Worm (Caenorhabditis elegans) whole organism, L4 larva: ENCODE measurements around the gene D2045.8.

ENCODE experiments used
- F10B5.3 ChIP-seq: sonication (generic microtip); optimal IDR thresholded peaks from 2 replicates; lab custom pipeline; 2016; ENCODE audit warnings: mild to moderate bottlenecking, missing genetic modification characterization, missing compliant biosample characterization
- F37D6.2 ChIP-seq: sonication (generic microtip); optimal IDR thresholded peaks from 2 replicates; lab custom pipeline; 2016; ENCODE audit warnings: mild to moderate bottlenecking, missing genetic modification characterization, missing compliant biosample characterization
- F44E2.7 ChIP-seq: fragments of 200-800 bp; sonication (Bioruptor generic); IDR thresholded peaks from 2 replicates; pipeline ENCODE4 v2.1.2; 2022; ENCODE audit warnings: missing genetic modification characterization, missing compliant biosample characterization
- F49E8.2 ChIP-seq: sonication (generic microtip); optimal IDR thresholded peaks from 2 replicates; lab custom pipeline; 2016; ENCODE audit warnings: missing compliant biosample characterization, mild to moderate bottlenecking, missing genetic modification characterization, borderline replicate concordance
- T26A8.4 ChIP-seq: fragments of 200-800 bp; sonication (Bioruptor generic); IDR thresholded peaks from 2 replicates; pipeline ENCODE4 v1.3.6; 2022; ENCODE audit warnings: missing genetic modification characterization, missing compliant biosample characterization
- Y105C5A.15 ChIP-seq: fragments of 200-800 bp; sonication (Bioruptor generic); IDR thresholded peaks from 2 replicates; pipeline ENCODE4 v1.3.6; 2022; ENCODE audit warnings: missing genetic modification characterization, missing compliant biosample characterization
- Y48G9A.11 ChIP-seq: fragments of 200-800 bp; sonication (Bioruptor generic); IDR thresholded peaks from 2 replicates; pipeline ENCODE4 v1.3.6; 2022; ENCODE audit warnings: missing genetic modification reagents, missing genetic modification characterization, missing compliant biosample characterization
- ZK546.5 ChIP-seq, 2 experiments: sonication (generic microtip); optimal IDR thresholded peaks; 2 replicates each; lab custom pipeline; 2017; ENCODE audit warnings: missing biosample characterization in 2 of 2, missing genetic modification characterization in 2 of 2
- ama-1 ChIP-seq: fragments of 150-350 bp; optimal IDR thresholded peaks from 2 replicates; lab custom pipeline; 2014; ENCODE audit warnings: inconsistent platforms, mixed read lengths
- ceh-32 ChIP-seq: sonication (generic microtip); optimal IDR thresholded peaks from 2 replicates; lab custom pipeline; 2016; ENCODE audit warnings: mild to moderate bottlenecking, missing genetic modification characterization, missing compliant biosample characterization; ENCODE audit not compliant: poor library complexity
- ceh-82 ChIP-seq: sonication (generic microtip); optimal IDR thresholded peaks from 2 replicates; lab custom pipeline; 2017; ENCODE audit warnings: missing biosample characterization, missing genetic modification characterization
- ces-1 ChIP-seq: fragments of 150-350 bp; sonication (generic microtip); optimal IDR thresholded peaks from 4 replicates; lab custom pipeline; 2014; ENCODE audit warnings: missing biosample characterization, missing genetic modification reagents, missing genetic modification characterization
- daf-19 ChIP-seq: fragments of 200-800 bp; sonication (Bioruptor generic); conservative IDR thresholded peaks from 2 replicates; pipeline ENCODE4 v1.3.6; 2022; ENCODE audit warnings: missing genetic modification characterization, missing compliant biosample characterization
- daf-8 ChIP-seq: fragments of 200-800 bp; sonication (Bioruptor generic); IDR thresholded peaks from 2 replicates; pipeline ENCODE4 v1.3.6; 2022; ENCODE audit warnings: missing genetic modification characterization, missing compliant biosample characterization
- dmd-6 ChIP-seq: fragments of 200-800 bp; sonication (Bioruptor generic); IDR thresholded peaks from 2 replicates; pipeline ENCODE4 v1.3.6; 2022; ENCODE audit warnings: missing genetic modification reagents, missing genetic modification characterization, missing compliant biosample characterization
- dpl-1 ChIP-seq: fragments of 150-350 bp; optimal IDR thresholded peaks from 2 replicates; lab custom pipeline; 2014; ENCODE audit warnings: missing biosample characterization, missing genetic modification reagents, missing genetic modification characterization
- duxl-1 ChIP-seq: sonication (generic microtip); optimal IDR thresholded peaks from 2 replicates; lab custom pipeline; 2016; ENCODE audit warnings: mild to moderate bottlenecking, missing genetic modification characterization, moderate library complexity, missing compliant biosample characterization; ENCODE audit not compliant: poor library complexity
- dve-1 ChIP-seq: sonication (generic microtip); optimal IDR thresholded peaks from 2 replicates; lab custom pipeline; 2017; ENCODE audit warnings: antibody characterized with exemption, mild to moderate bottlenecking, missing genetic modification characterization, missing compliant biosample characterization; ENCODE audit not compliant: insufficient read depth
- fkh-10 ChIP-seq: fragments of 150-350 bp; optimal IDR thresholded peaks from 2 replicates; lab custom pipeline; 2014; ENCODE audit warnings: missing biosample characterization, missing genetic modification reagents, missing genetic modification characterization
- hif-1 ChIP-seq, 2 experiments: sonication (generic microtip); optimal IDR thresholded peaks; 2 replicates each; lab custom pipeline; 2016 to 2017; ENCODE audit warnings: missing compliant biosample characterization in 2 of 2, missing genetic modification characterization in 2 of 2, missing genetic modification reagents in 2 of 2, missing genotype in 2 of 2, mild to moderate bottlenecking in 1 of 2
- jun-1 ChIP-seq: fragments of 150-350 bp; optimal IDR thresholded peaks from 2 replicates; lab custom pipeline; 2014; ENCODE audit warnings: missing biosample characterization, missing genetic modification reagents, missing genetic modification characterization
- lin-1 ChIP-seq: fragments of 200-800 bp; sonication (Bioruptor generic); IDR thresholded peaks from 2 replicates; pipeline ENCODE4 v1.3.6; 2022; ENCODE audit warnings: missing genetic modification reagents, missing genetic modification characterization, missing compliant biosample characterization
- lin-39 ChIP-seq: fragments of 150-350 bp; optimal IDR thresholded peaks from 2 replicates; lab custom pipeline; 2014; ENCODE audit warnings: missing biosample characterization, missing genetic modification reagents, missing genetic modification characterization
- lsy-2 ChIP-seq, 2 experiments: fragments of 150-350 bp in 1 of 2; sonication (generic microtip) in 1 of 2; optimal IDR thresholded peaks; 2 replicates each; lab custom pipeline; 2014 to 2017; ENCODE audit warnings: missing biosample characterization in 2 of 2, missing genetic modification characterization in 2 of 2
- mep-1 ChIP-seq: fragments of 150-350 bp; sonication (generic microtip); optimal IDR thresholded peaks from 3 replicates; lab custom pipeline; 2014; ENCODE audit warnings: missing biosample characterization, missing genetic modification characterization
- mxl-3 ChIP-seq: fragments of 200-800 bp; sonication (Bioruptor generic); optimal IDR thresholded peaks from 2 replicates; lab custom pipeline; 2018; ENCODE audit warnings: mild to moderate bottlenecking, missing genetic modification characterization, missing compliant biosample characterization
- nhr-111 ChIP-seq: fragments of 200-800 bp; sonication (Bioruptor generic); optimal IDR thresholded peaks from 2 replicates; lab custom pipeline; 2018; ENCODE audit warnings: mild to moderate bottlenecking, missing genetic modification characterization, missing compliant biosample characterization
- nhr-237 ChIP-seq: sonication (generic microtip); optimal IDR thresholded peaks from 2 replicates; lab custom pipeline; 2017; ENCODE audit warnings: missing biosample characterization, missing genetic modification characterization
- nhr-25 ChIP-seq: sonication (generic microtip); optimal IDR thresholded peaks from 2 replicates; lab custom pipeline; 2017; ENCODE audit warnings: missing genetic modification characterization, mild to moderate bottlenecking, missing compliant biosample characterization, antibody characterized with exemption, moderate library complexity, borderline replicate concordance; ENCODE audit not compliant: insufficient read depth
- nhr-28 ChIP-seq: fragments of 150-350 bp; optimal IDR thresholded peaks from 2 replicates; lab custom pipeline; 2014; ENCODE audit warnings: missing biosample characterization, missing genetic modification characterization
- nhr-48 ChIP-seq: sonication (generic microtip); optimal IDR thresholded peaks from 2 replicates; lab custom pipeline; 2016; ENCODE audit warnings: mild to moderate bottlenecking, missing genetic modification characterization, missing compliant biosample characterization
- nhr-77 ChIP-seq: fragments of 150-350 bp; optimal IDR thresholded peaks from 2 replicates; lab custom pipeline; 2014; ENCODE audit warnings: missing biosample characterization, missing genetic modification characterization
- pqm-1 ChIP-seq: sonication (generic microtip); optimal IDR thresholded peaks from 2 replicates; lab custom pipeline; 2017; ENCODE audit warnings: missing biosample characterization, missing genetic modification characterization
- rbr-2 ChIP-seq: sonication (generic microtip); optimal IDR thresholded peaks from 2 replicates; lab custom pipeline; 2016; ENCODE audit warnings: missing genotype, missing genetic modification characterization, missing compliant biosample characterization
- saeg-2 ChIP-seq: fragments of 200-800 bp; sonication (Bioruptor generic); IDR thresholded peaks from 2 replicates; pipeline ENCODE4 v1.3.6; 2022; ENCODE audit warnings: missing genetic modification reagents, missing genetic modification characterization, missing compliant biosample characterization
- spr-3 ChIP-seq: fragments of 200-800 bp; sonication (Bioruptor generic); optimal IDR thresholded peaks from 2 replicates; lab custom pipeline; 2018; ENCODE audit warnings: mild to moderate bottlenecking, missing genetic modification characterization, missing compliant biosample characterization
- tag-97 ChIP-seq: fragments of 200-800 bp; sonication (Bioruptor generic); IDR thresholded peaks from 2 replicates; pipeline ENCODE4 v1.3.6; 2022; ENCODE audit warnings: missing genetic modification characterization, missing compliant biosample characterization
- unc-62 ChIP-seq, 3 experiments: fragments of 150-350 bp in 1 of 3; sonication (generic microtip); optimal IDR thresholded peaks in 2 of 3; peaks in 1 of 3; 1 replicate in 1 of 3; 2 replicates in 2 of 3; lab custom pipeline; 2014 to 2017; ENCODE audit warnings: missing biosample characterization in 3 of 3, missing genetic modification characterization in 3 of 3, missing genetic modification reagents in 3 of 3, missing genotype in 1 of 3
- zag-1 ChIP-seq: fragments of 150-350 bp; optimal IDR thresholded peaks from 2 replicates; lab custom pipeline; 2014; ENCODE audit warnings: missing biosample characterization, missing genetic modification characterization
- zip-11 ChIP-seq: fragments of 200-800 bp; sonication (Bioruptor generic); IDR thresholded peaks from 2 replicates; pipeline ENCODE4 v1.3.6; 2022; ENCODE audit warnings: missing genetic modification characterization, missing compliant biosample characterization
- ztf-11 ChIP-seq: fragments of 150-350 bp; optimal IDR thresholded peaks from 2 replicates; lab custom pipeline; 2014; ENCODE audit warnings: missing biosample characterization, missing genetic modification characterization
- ztf-7 ChIP-seq: fragments of 150-350 bp; optimal IDR thresholded peaks from 2 replicates; lab custom pipeline; 2014; ENCODE audit warnings: missing biosample characterization, missing genetic modification characterization

D2045.8 gene

DNA sequence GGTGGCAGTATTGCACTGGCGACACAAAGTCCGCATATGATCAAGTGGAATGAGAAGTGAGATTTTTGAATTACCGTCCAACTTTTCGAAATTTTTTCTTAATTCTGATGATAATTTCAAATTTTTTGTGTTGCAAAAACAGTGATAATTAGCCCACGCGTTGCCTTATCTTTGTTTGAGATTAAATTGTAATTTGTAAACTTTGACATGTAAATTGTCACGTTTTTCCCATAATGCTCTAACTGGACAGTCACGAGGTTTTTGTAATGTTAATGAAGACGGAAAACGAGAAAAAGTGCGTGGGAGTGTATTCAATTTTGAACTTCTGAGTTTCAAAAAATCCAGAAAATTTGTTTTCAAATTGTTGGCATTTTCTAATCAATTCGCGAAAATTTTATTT is 591 bp upstream of the D2045.8 start (continued):
- TF ChIP-seq nhr-48 (tag; lab: Kevin White, UChicago) (no peak), nhr-28 (no peak), F10B5.3 (no peak), daf-19 (GFP tag; lab: Robert Waterston, UW) (no peak), T26A8.4 (no peak), F49E8.2 (tag; lab: Kevin White, UChicago) (no peak)

DNA sequence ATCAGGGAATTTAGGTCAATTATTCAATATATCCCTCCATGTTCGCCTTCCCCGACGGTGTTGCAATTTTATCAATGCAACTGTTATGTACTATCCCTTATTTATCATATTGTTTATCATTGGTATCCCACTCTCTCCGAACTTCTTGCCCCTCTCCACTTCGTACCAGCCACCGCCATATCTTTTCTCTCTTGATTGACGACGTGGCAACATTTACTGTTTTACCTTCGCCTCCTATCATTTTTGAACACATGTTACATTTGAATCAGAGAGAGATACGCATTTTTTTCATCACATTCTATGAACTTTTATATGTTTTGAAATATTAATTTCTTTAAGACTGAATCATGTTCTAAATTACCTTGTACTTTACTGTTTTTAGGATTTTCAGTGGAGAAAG is 4.4 kb downstream of the D2045.8 start:
- TF ChIP-seq nhr-28 (peak; percentile 34), dve-1 (tag; lab: Kevin White, UChicago) (no peak), nhr-25 (tag; lab: Kevin White, UChicago) (no peak), mxl-3 (GFP tag; lab: Kevin White, UChicago) (peak; percentile 45), ztf-11 (tag; lab: Kevin White, UChicago) (no peak), ama-1 (lab: Kevin White, UChicago) (no peak), tag-97 (no peak)

DNA sequence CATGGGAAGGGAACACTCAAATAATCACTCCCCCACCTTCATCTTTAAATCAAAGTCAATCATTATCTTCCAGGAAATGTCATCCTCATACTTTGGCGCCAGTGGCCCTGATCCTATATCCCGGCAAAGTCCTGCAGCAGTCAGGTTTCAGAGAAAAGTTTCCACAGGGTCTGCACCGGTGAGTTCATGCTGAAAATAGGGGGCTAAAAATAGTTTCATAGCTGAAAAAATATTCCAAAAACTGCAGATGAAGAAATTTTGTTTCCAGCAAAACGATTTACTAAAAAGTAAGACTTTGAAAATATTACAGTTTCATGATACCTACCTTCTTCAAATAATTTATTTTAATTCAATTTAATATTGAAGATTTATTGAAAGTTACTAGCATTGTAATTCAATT is 6.0 kb downstream of the D2045.8 start, which contains the start of gene ptr-25:
Gene ptr-25, plus strand, starts transcription at position 73 of the 400 bp plus-strand sequence.
- no peak for TF ChIP-seq lin-1
- TF ChIP-seq unc-62 (GFP tag; optimal IDR thresholded peaks at IDR 0.05 in 1 of 2; lab: Kevin White, UChicago) = peak in 1 of 2 experiments; percentile 94
- no peak for TF ChIP-seq unc-62 (tag; optimal IDR thresholded peaks at IDR 0.05; lab: Kevin White, UChicago)

- TF ChIP-seq F44E2.7 (no peak), saeg-2 (GFP tag; lab: Robert Waterston, UW) (no peak), Y48G9A.11 (GFP tag; lab: Robert Waterston, UW) (no peak), ZK546.5 (tag; optimal IDR thresholded peaks at IDR 0.05; lab: Kevin White, UChicago) (no peak), spr-3 (GFP tag; lab: Kevin White, UChicago) (no peak), ces-1 (GFP tag; lab: Kevin White, UChicago) (no peak), ama-1 (lab: Kevin White, UChicago) (no peak), dmd-6 (GFP tag; lab: Robert Waterston, UW) (no peak), ztf-7 (tag; lab: Kevin White, UChicago) (no peak), tag-97 (no peak), Y105C5A.15 (GFP tag; lab: Robert Waterston, UW) (no peak), daf-8 (GFP tag; lab: Robert Waterston, UW) (no peak)
- TF ChIP-seq, all 104 proteins: peak for 0
Measured at ce11 chrIII:10503753-10504152, 21.7 kb downstream of the D2045.8 start, which contains the start of gene rab-33. rab-33 (minus strand) TSS chrIII:10503853.

ce11 chrIII:10505182-10505581 is 23.1 kb downstream of the D2045.8 start, which contains the start of the genes taf-11.3 and urm-1:
taf-11.3 (minus strand) TSS chrIII:10505250.
urm-1 (plus strand) TSS chrIII:10505480.
- TF ChIP-seq mep-1 = peak; percentile 79
- no peak for TF ChIP-seq fkh-10
- no peak for TF ChIP-seq ceh-32 (tag; lab: Kevin White, UChicago)
- peak in 1 of 2 experiments; percentile 93 for TF ChIP-seq lsy-2 (tag; optimal IDR thresholded peaks at IDR 0.05; lab: Kevin White, UChicago)
- no peak for TF ChIP-seq ceh-82 (tag; lab: Kevin White, UChicago)
- TF ChIP-seq F37D6.2 = peak; percentile 6
- no peak for TF ChIP-seq pqm-1
- no peak for TF ChIP-seq nhr-111 (GFP tag; lab: Kevin White, UChicago)
- TF ChIP-seq duxl-1 (tag; lab: Kevin White, UChicago) = no peak
- no peak for TF ChIP-seq dmd-6 (GFP tag; lab: Robert Waterston, UW)
- no peak for TF ChIP-seq zag-1 (tag; lab: Kevin White, UChicago)
- no peak for TF ChIP-seq spr-3 (GFP tag; lab: Kevin White, UChicago)
- no peak for TF ChIP-seq nhr-25 (tag; lab: Kevin White, UChicago)
- no peak for TF ChIP-seq nhr-28
- peak; percentile 32 for TF ChIP-seq rbr-2 (tag; lab: Kevin White, UChicago)
- no peak for TF ChIP-seq nhr-48 (tag; lab: Kevin White, UChicago)
- no peak for TF ChIP-seq jun-1 (tag; lab: Kevin White, UChicago)
- peak; percentile 70 for TF ChIP-seq nhr-77
- TF ChIP-seq hif-1 (tag; optimal IDR thresholded peaks at IDR 0.05; lab: Kevin White, UChicago) = peak in 1 of 2 experiments; percentile 24
- TF ChIP-seq ztf-7 (tag; lab: Kevin White, UChicago) = peak; percentile 55
- peak; percentile 82 for TF ChIP-seq dve-1 (tag; lab: Kevin White, UChicago)
- no peak for TF ChIP-seq ztf-11 (tag; lab: Kevin White, UChicago)
- TF ChIP-seq lin-39 = no peak
- TF ChIP-seq zip-11 (GFP tag; lab: Robert Waterston, UW) = no peak
- peak; percentile 83 for TF ChIP-seq dpl-1
- TF ChIP-seq nhr-237 = no peak
